Worm (Caenorhabditis elegans): ENCODE data around the gene C17H12.5.

- TF ChIP-seq sea-1 (GFP tag; conservative IDR thresholded peaks at IDR 0.05) (no peak), tbx-11 (GFP tag; IDR thresholded peaks at IDR 0.05) (no peak), hmbx-1 (tag; optimal IDR thresholded peaks at IDR 0.05) (no peak), ama-1 (optimal IDR thresholded peaks at IDR 0.05) (no peak), ceh-13 (GFP tag; optimal IDR thresholded peaks at IDR 0.05) (no peak), scrt-1 (GFP tag; IDR thresholded peaks at IDR 0.05) (no peak), aly-1 (tag; optimal IDR thresholded peaks at IDR 0.05) (no peak), flt-1 (GFP tag; IDR thresholded peaks at IDR 0.05) (no peak), tra-4 (tag; optimal IDR thresholded peaks at IDR 0.05) (no peak), ceh-36 (tag; optimal IDR thresholded peaks at IDR 0.05) (no peak), tbx-37 (GFP tag; conservative IDR thresholded peaks at IDR 0.05) (no peak), F13C5.2 (tag; optimal IDR thresholded peaks at IDR 0.05) (no peak)
Measured at ce11 chrIV:6789950-6790349, 27.5 kb downstream of the C17H12.5 start.

Measured in whole organism, early embryonic.